Worm (Caenorhabditis elegans) whole organism, L1 larva: Measurements from ENCODE around the gene mev-1.

Experiments used
- ama-1 ChIP-seq: fragments of 150-350 bp; optimal IDR thresholded peaks from 2 replicates; lab custom pipeline; 2014
- ceh-82 ChIP-seq, 3 experiments: fragments of 150-350 bp in 1 of 3; sonication (generic microtip) in 2 of 3; optimal IDR thresholded peaks; 2 replicates each; lab custom pipeline; 2014 to 2017; ENCODE audit warnings: missing biosample characterization in 3 of 3, missing genetic modification characterization in 3 of 3
- ces-1 ChIP-seq: fragments of 150-350 bp; optimal IDR thresholded peaks from 2 replicates; lab custom pipeline; 2014; ENCODE audit warnings: missing biosample characterization, missing genetic modification reagents, missing genetic modification characterization
- dpl-1 ChIP-seq, 3 experiments: fragments of 150-350 bp in 2 of 3; sonication (generic microtip) in 1 of 3; optimal IDR thresholded peaks; 2 replicates each; lab custom pipeline; 2014 to 2017; ENCODE audit warnings: missing biosample characterization in 3 of 3, missing genetic modification characterization in 3 of 3, missing genetic modification reagents in 3 of 3
- efl-1 ChIP-seq, 4 experiments: fragments of 150-350 bp; optimal IDR thresholded peaks in 3 of 4; peaks in 1 of 4; 1 replicate in 1 of 4; 2 replicates in 3 of 4; lab custom pipeline; 2014; ENCODE audit warnings: missing biosample characterization in 2 of 4, missing genetic modification characterization in 2 of 4, missing genetic modification reagents in 2 of 4
- lir-3 ChIP-seq: sonication (generic microtip); optimal IDR thresholded peaks from 2 replicates; lab custom pipeline; 2016; ENCODE audit warnings: mild to moderate bottlenecking, missing genetic modification characterization, moderate library complexity, missing compliant biosample characterization; ENCODE audit not compliant: poor library complexity
- nhr-11 ChIP-seq: fragments of 150-350 bp; optimal IDR thresholded peaks from 2 replicates; lab custom pipeline; 2014; ENCODE audit warnings: missing biosample characterization, missing genetic modification characterization
- nhr-84 ChIP-seq: sonication (generic microtip); optimal IDR thresholded peaks from 2 replicates; lab custom pipeline; 2017; ENCODE audit warnings: missing biosample characterization, missing genetic modification characterization
- skn-1 ChIP-seq: fragments of 150-350 bp; optimal IDR thresholded peaks from 2 replicates; lab custom pipeline; 2014; ENCODE audit warnings: missing biosample characterization, missing genetic modification characterization
- zag-1 ChIP-seq: fragments of 150-350 bp; optimal IDR thresholded peaks from 2 replicates; lab custom pipeline; 2014; ENCODE audit warnings: missing biosample characterization, missing genetic modification characterization
- ztf-11 ChIP-seq, 2 experiments: sonication (generic microtip); optimal IDR thresholded peaks; 2 replicates each; lab custom pipeline; 2016 to 2017; ENCODE audit warnings: missing genetic modification characterization in 2 of 2, missing biosample characterization in 1 of 2, missing compliant biosample characterization in 1 of 2

DNA sequence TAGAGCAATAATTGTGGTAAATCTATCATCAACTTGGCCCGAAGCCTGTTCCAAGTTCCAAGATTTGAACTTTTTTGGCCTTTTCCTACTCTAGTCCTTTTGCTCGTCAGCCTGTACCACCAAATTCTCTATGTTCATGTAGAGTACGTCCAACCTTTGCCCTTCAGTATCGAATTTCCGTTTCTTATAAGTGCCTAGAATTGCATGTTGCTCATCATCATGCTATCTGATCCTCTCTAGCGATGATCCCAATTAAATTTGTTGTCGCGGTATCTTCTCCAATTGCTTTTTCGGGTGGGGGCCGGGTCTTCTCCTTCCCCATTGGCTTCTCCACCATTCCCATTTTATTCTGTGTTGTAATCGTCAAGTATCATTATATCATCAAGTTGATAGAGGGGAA is 40.1 kb upstream of the mev-1 start:
- no peak for TF ChIP-seq nhr-11
- no peak for TF ChIP-seq skn-1
- no peak for TF ChIP-seq ceh-82 (tag; optimal IDR thresholded peaks at IDR 0.05; lab: Kevin White, UChicago)
- TF ChIP-seq zag-1 (tag; lab: Kevin White, UChicago): no peak
- no peak for TF ChIP-seq lir-3 (tag; lab: Kevin White, UChicago)
- no peak for TF ChIP-seq ama-1 (lab: Kevin White, UChicago)
- no peak for TF ChIP-seq dpl-1 (GFP tag; optimal IDR thresholded peaks at IDR 0.05; lab: Kevin White, UChicago)
- TF ChIP-seq ztf-11 (tag; optimal IDR thresholded peaks at IDR 0.05; lab: Kevin White, UChicago): no peak
- no peak for TF ChIP-seq ces-1
- no peak for TF ChIP-seq efl-1 (optimal IDR thresholded peaks at IDR 0.05; lab: Kevin White, UChicago)
- TF ChIP-seq efl-1 (GFP tag; optimal IDR thresholded peaks at IDR 0.05 in 1 of 2; lab: Kevin White, UChicago): no peak
- no peak for TF ChIP-seq nhr-84
